Worm (Caenorhabditis elegans) whole organism, early embryonic: ENCODE measurements around the gene ZK1321.4.
"Not testable (repeated sequence)": the region's sequence is repeated elsewhere in the genome, so short reads cannot be mapped to it uniquely, and the experiment has no call there.

Source experiments
- B0310.2 ChIP-seq: sonication (generic microtip); optimal IDR thresholded peaks from 2 replicates; lab custom pipeline; 2016; ENCODE audit warnings: mild to moderate bottlenecking, missing genetic modification characterization, missing compliant biosample characterization
- F13C5.2 ChIP-seq: sonication (generic microtip); optimal IDR thresholded peaks from 2 replicates; lab custom pipeline; 2017; ENCODE audit warnings: mild to moderate bottlenecking, missing genetic modification characterization, inconsistent platforms, missing compliant biosample characterization
- aly-1 ChIP-seq: sonication (generic microtip); optimal IDR thresholded peaks from 2 replicates; lab custom pipeline; 2016; ENCODE audit warnings: missing genetic modification characterization, missing compliant biosample characterization
- ama-1 ChIP-seq: fragments of 150-350 bp; optimal IDR thresholded peaks from 2 replicates; lab custom pipeline; 2014
- ceh-13 ChIP-seq: fragments of 200-800 bp; sonication (Bioruptor generic); optimal IDR thresholded peaks from 2 replicates; lab custom pipeline; 2018; ENCODE audit warnings: mild to moderate bottlenecking, missing genetic modification characterization, missing compliant biosample characterization
- ceh-36 ChIP-seq: sonication (generic microtip); optimal IDR thresholded peaks from 2 replicates; lab custom pipeline; 2016; ENCODE audit warnings: missing genetic modification characterization, inconsistent platforms, missing compliant biosample characterization
- ets-7 ChIP-seq: sonication (generic microtip); optimal IDR thresholded peaks from 2 replicates; lab custom pipeline; 2016; ENCODE audit warnings: missing genotype, missing genetic modification characterization, missing compliant biosample characterization
- flt-1 ChIP-seq: fragments of 200-800 bp; sonication (Bioruptor generic); IDR thresholded peaks from 2 replicates; pipeline ENCODE4 v1.3.6; 2022; ENCODE audit warnings: missing genetic modification characterization, missing compliant biosample characterization
- hmbx-1 ChIP-seq: sonication (generic microtip); optimal IDR thresholded peaks from 2 replicates; lab custom pipeline; 2016; ENCODE audit warnings: mild to moderate bottlenecking, missing genetic modification characterization, missing compliant biosample characterization
- hmg-4 ChIP-seq: fragments of 200-800 bp; sonication (Bioruptor generic); optimal IDR thresholded peaks from 2 replicates; lab custom pipeline; 2018; ENCODE audit warnings: mild to moderate bottlenecking, missing genetic modification characterization, missing compliant biosample characterization
- hnd-1 ChIP-seq: sonication (generic microtip); optimal IDR thresholded peaks from 2 replicates; lab custom pipeline; 2016; ENCODE audit warnings: missing genetic modification characterization, missing compliant biosample characterization
- pes-1 ChIP-seq: fragments of 200-800 bp; sonication (Bioruptor generic); IDR thresholded peaks from 2 replicates; pipeline ENCODE4 v1.3.6; 2022; ENCODE audit warnings: missing genetic modification reagents, missing genetic modification characterization, missing compliant biosample characterization
- scrt-1 ChIP-seq: fragments of 200-800 bp; sonication (Bioruptor generic); IDR thresholded peaks from 2 replicates; pipeline ENCODE4 v1.3.6; 2022; ENCODE audit warnings: missing genetic modification characterization, missing compliant biosample characterization
- sea-1 ChIP-seq: fragments of 200-800 bp; sonication (Bioruptor generic); conservative IDR thresholded peaks from 2 replicates; pipeline ENCODE4 v1.3.6; 2022; ENCODE audit warnings: missing genetic modification characterization, missing compliant biosample characterization
- tbx-11 ChIP-seq: fragments of 200-800 bp; sonication (Bioruptor generic); IDR thresholded peaks from 2 replicates; pipeline ENCODE4 v1.3.6; 2022; ENCODE audit warnings: missing genetic modification characterization, missing compliant biosample characterization
- tbx-37 ChIP-seq: fragments of 200-800 bp; sonication (Bioruptor generic); conservative IDR thresholded peaks from 2 replicates; pipeline ENCODE4 v1.3.6; 2022; ENCODE audit warnings: missing genetic modification reagents, missing genetic modification characterization, missing compliant biosample characterization
- tra-4 ChIP-seq: sonication (generic microtip); optimal IDR thresholded peaks from 2 replicates; lab custom pipeline; 2017; ENCODE audit warnings: missing genetic modification characterization, missing compliant biosample characterization

The ZK1321.4 gene

DNA sequence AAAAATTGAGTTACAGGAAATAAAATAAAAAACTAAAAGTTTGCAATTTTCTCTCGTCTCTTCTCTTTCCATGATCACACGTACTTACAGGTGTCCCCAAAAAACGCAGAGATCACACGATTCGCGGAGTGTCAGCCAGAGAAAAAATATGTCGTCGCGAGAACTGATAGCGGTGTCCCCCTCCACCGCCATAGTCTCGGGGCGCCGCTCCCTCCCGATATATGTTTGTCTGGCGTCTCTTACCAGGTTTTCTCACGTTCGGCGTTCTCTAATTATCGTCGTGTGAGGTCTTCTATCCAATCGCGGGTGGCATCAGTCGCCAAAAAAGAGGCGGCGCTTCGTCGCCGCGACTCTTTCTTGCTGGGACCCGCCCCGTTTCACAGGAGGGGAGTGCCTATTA is 41.9 kb downstream of the ZK1321.4 start, which contains the start of gene mab-3:
Gene mab-3 (plus strand): TSS at position 328 of the 400 bp plus-strand sequence.
- TF ChIP-seq pes-1 (GFP tag; lab: Robert Waterston, UW); aly-1 (tag; lab: Kevin White, UChicago); scrt-1: not testable (repeated sequence)

DNA sequence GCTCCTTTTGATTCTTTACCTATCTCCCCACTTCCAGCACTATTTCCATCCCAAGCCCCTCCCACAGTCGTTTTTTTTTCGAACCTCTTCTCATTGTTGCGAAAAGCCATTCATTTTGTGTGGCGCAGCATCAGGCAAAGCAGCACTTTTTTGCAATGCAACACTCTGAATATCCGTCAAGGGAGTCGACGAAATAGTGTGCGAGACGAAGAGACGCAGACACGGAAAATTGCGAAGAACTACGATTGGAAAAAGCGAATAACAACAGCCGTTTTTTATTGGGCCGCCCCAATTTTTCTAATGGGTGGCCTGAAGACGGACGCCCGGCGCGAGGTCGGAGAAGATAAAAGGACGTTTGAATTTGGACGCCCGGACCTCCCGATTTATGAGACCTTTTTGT is 43.9 kb downstream of the ZK1321.4 start:
- TF ChIP-seq ceh-13 (GFP tag; lab: Kevin White, UChicago) (no peak), aly-1 (tag; lab: Kevin White, UChicago) (no peak), pes-1 (GFP tag; lab: Robert Waterston, UW) (no peak), hmbx-1 (tag; lab: Kevin White, UChicago) (no peak), tra-4 (tag; lab: Kevin White, UChicago) (no peak), flt-1 (GFP tag; lab: Robert Waterston, UW) (no peak), ama-1 (lab: Kevin White, UChicago) (no peak), tbx-37 (GFP tag; lab: Robert Waterston, UW) (no peak), B0310.2 (tag; lab: Kevin White, UChicago) (no peak), ceh-36 (tag; lab: Kevin White, UChicago) (no peak), scrt-1 (no peak), sea-1 (GFP tag; lab: Robert Waterston, UW) (no peak)

DNA sequence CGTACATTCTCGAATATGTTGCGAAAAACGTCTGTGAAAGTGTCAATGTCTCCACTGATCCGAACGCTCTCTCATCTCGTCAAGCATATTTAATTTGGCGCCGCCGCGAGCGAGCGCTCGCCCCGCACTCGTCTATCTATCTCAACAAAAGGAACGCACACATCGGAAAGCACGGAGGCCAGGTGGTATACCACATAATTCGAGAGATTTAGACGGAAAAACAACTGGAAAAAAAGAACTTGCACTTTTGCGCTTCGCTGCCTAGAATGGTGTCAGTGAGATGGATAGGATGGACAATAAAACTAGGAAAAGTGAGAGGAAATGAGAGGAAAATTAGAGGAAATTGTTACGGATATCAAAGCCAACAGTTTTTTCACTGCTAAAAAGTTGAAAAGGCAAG is 44.5 kb downstream of the ZK1321.4 start:
- TF ChIP-seq flt-1 (GFP tag; lab: Robert Waterston, UW) = no peak
- TF ChIP-seq F13C5.2 (tag; lab: Kevin White, UChicago) = no peak
- no peak for TF ChIP-seq ets-7 (tag; lab: Kevin White, UChicago)
- TF ChIP-seq scrt-1 = no peak
- TF ChIP-seq sea-1 (GFP tag; lab: Robert Waterston, UW) = no peak
- TF ChIP-seq tbx-37 (GFP tag; lab: Robert Waterston, UW) = no peak
- no peak for TF ChIP-seq hmg-4 (GFP tag; lab: Kevin White, UChicago)

DNA sequence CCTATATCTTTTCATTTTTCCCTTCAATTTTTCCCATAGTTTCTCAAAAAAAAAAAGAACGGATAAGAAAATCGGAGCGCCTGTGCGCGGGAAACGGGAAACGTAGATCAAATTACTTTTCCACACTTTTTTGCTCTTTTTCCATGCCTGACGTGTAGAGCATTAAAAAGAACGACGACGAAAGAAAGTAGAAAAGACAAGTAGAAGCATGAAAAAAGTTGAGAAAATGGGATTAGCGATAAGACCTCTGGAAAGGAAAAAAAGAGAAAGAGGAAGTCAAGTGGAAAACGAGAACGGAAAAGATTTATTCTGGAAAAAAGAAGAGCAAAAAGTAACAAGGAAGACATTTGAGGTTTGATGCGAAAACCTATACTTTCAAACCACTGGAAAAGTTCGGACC is 45.2 kb downstream of the ZK1321.4 start:
- TF ChIP-seq tra-4 (tag; lab: Kevin White, UChicago) (no peak), B0310.2 (tag; lab: Kevin White, UChicago) (no peak), scrt-1 (no peak), tbx-37 (GFP tag; lab: Robert Waterston, UW) (no peak), hnd-1 (no peak), ama-1 (lab: Kevin White, UChicago) (no peak), flt-1 (GFP tag; lab: Robert Waterston, UW) (no peak), sea-1 (GFP tag; lab: Robert Waterston, UW) (no peak), tbx-11 (no peak), aly-1 (tag; lab: Kevin White, UChicago) (no peak)

DNA sequence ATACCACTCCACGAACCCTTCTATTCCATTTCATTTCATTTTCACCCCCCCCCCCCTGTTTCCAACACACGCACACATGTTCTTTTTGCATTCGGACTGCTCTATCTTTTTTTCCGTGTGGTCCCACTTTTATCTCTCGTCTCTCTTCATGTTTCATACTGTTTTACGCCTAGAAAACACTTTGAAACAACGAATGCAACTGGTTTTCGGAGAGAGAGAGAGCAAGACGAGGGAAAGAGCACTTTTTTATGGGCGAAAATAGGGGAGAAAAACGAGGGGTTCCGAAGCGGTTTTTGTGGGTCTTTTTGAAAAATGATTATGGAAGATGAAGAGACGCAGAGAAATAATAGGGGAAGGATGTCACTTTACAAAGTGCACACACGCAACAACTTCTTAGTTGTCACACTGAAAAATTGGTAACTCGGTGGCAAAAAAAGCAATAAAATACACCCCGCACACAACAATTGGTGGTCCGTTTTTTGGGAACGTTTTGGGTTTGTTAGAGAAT is 46.5 kb downstream of the ZK1321.4 start:
- TF ChIP-seq ceh-13 (GFP tag; lab: Kevin White, UChicago) (no peak), scrt-1 (no peak), sea-1 (GFP tag; lab: Robert Waterston, UW) (no peak), hmbx-1 (tag; lab: Kevin White, UChicago) (no peak), hnd-1 (no peak), hmg-4 (GFP tag; lab: Kevin White, UChicago) (no peak), tbx-11 (no peak), pes-1 (GFP tag; lab: Robert Waterston, UW) (no peak), ama-1 (lab: Kevin White, UChicago) (no peak), tbx-37 (GFP tag; lab: Robert Waterston, UW) (no peak), tra-4 (tag; lab: Kevin White, UChicago) (no peak), ets-7 (tag; lab: Kevin White, UChicago) (no peak), aly-1 (tag; lab: Kevin White, UChicago) (no peak), B0310.2 (tag; lab: Kevin White, UChicago) (no peak), flt-1 (GFP tag; lab: Robert Waterston, UW) (no peak)

DNA sequence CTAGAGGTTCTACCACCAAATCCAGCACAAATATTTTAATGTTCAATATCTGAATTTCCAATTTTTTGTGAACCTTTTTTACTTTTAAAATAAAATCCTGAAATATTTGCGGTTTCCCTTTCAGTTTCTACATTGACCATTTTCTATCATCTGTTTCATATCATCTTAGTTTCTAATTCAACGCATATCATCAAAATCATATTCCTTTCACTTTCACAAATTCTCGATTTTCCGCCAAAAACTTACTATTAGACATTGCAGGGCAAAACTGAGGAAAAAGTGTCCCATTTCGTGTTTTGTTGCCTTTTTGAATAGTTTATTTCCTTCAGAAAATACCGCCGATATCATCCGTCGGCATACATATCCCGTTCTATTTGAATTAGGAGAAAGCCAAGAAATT is 48.7 kb downstream of the ZK1321.4 start:
- TF ChIP-seq sea-1 (GFP tag; lab: Robert Waterston, UW) (no peak), F13C5.2 (tag; lab: Kevin White, UChicago) (no peak), flt-1 (GFP tag; lab: Robert Waterston, UW) (no peak), pes-1 (GFP tag; lab: Robert Waterston, UW) (no peak), hnd-1 (no peak), hmbx-1 (tag; lab: Kevin White, UChicago) (no peak), tbx-11 (no peak), tra-4 (tag; lab: Kevin White, UChicago) (no peak), B0310.2 (tag; lab: Kevin White, UChicago) (no peak), hmg-4 (GFP tag; lab: Kevin White, UChicago) (no peak), tbx-37 (GFP tag; lab: Robert Waterston, UW) (no peak), scrt-1 (no peak)

DNA sequence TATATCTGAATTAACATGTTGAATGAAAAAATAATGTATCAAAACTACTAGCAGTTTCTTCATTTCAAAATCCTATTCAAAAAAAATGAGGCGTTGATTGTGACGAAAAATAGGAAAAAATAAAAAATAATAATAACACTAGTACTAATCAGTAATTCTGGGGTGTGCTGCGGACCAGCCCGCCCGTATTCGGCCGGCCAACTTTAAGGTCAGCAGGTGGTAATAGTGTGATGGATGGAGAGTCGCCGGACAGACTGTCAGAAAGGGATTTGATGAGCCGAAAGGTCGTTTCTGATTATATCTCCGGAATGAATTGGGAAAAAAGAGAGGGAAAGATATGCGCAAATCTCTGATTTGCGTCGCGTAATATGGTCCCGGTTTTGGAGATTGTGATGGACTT is 49.3 kb downstream of the ZK1321.4 start, which contains the start of gene cutl-2:
Gene cutl-2 (minus strand): TSS at position 210 of the 400 bp plus-strand sequence.
- TF ChIP-seq scrt-1 (no peak), F13C5.2 (tag; lab: Kevin White, UChicago) (no peak), ama-1 (lab: Kevin White, UChicago) (no peak), B0310.2 (tag; lab: Kevin White, UChicago) (no peak), pes-1 (GFP tag; lab: Robert Waterston, UW) (no peak), ets-7 (tag; lab: Kevin White, UChicago) (no peak), hnd-1 (no peak), sea-1 (GFP tag; lab: Robert Waterston, UW) (no peak), ceh-13 (GFP tag; lab: Kevin White, UChicago) (no peak), ceh-36 (tag; lab: Kevin White, UChicago) (no peak), tra-4 (tag; lab: Kevin White, UChicago) (no peak), tbx-11 (no peak), tbx-37 (GFP tag; lab: Robert Waterston, UW) (no peak), hmbx-1 (tag; lab: Kevin White, UChicago) (no peak), hmg-4 (GFP tag; lab: Kevin White, UChicago) (no peak), aly-1 (tag; lab: Kevin White, UChicago) (no peak), flt-1 (GFP tag; lab: Robert Waterston, UW) (no peak)
